Worm (Caenorhabditis elegans) whole organism, late embryonic: ENCODE measurements around the gene lst-5.
"Not testable (repeated sequence)": the region's sequence is repeated elsewhere in the genome, so short reads cannot be mapped to it uniquely, and the experiment has no call there.

Experiments
- K09A11.1 ChIP-seq: sonication (generic microtip); optimal IDR thresholded peaks from 2 replicates; lab custom pipeline; 2017; ENCODE audit warnings: antibody characterized with exemption, mild to moderate bottlenecking, missing genetic modification characterization, missing compliant biosample characterization; ENCODE audit not compliant: insufficient read depth
- T23F11.4 ChIP-seq: fragments of 200-800 bp; sonication (Bioruptor generic); optimal IDR thresholded peaks from 2 replicates; lab custom pipeline; 2018; ENCODE audit warnings: mild to moderate bottlenecking, missing genetic modification characterization, missing compliant biosample characterization
- ceh-14 ChIP-seq: sonication (generic microtip); optimal IDR thresholded peaks from 2 replicates; lab custom pipeline; 2016; ENCODE audit warnings: missing genotype, missing genetic modification characterization, missing compliant biosample characterization
- ceh-18 ChIP-seq: sonication (generic microtip); optimal IDR thresholded peaks from 2 replicates; lab custom pipeline; 2016; ENCODE audit warnings: missing genetic modification characterization, missing compliant biosample characterization
- ceh-19 ChIP-seq: fragments of 200-800 bp; sonication (Bioruptor generic); optimal IDR thresholded peaks from 2 replicates; lab custom pipeline; 2018; ENCODE audit warnings: mild to moderate bottlenecking, missing genetic modification characterization, missing compliant biosample characterization
- ceh-2 ChIP-seq: sonication (generic microtip); optimal IDR thresholded peaks from 2 replicates; lab custom pipeline; 2016; ENCODE audit warnings: missing genotype, missing genetic modification characterization, missing compliant biosample characterization
- ceh-24 ChIP-seq: sonication (generic microtip); optimal IDR thresholded peaks from 2 replicates; lab custom pipeline; 2016; ENCODE audit warnings: mild to moderate bottlenecking, missing genetic modification characterization, missing compliant biosample characterization
- ceh-30 ChIP-seq: fragments of 150-350 bp; optimal IDR thresholded peaks from 2 replicates; lab custom pipeline; 2014; ENCODE audit warnings: missing biosample characterization, missing genetic modification characterization
- ceh-31 ChIP-seq: sonication (generic microtip); optimal IDR thresholded peaks from 2 replicates; lab custom pipeline; 2016; ENCODE audit warnings: missing genetic modification characterization, missing compliant biosample characterization
- ceh-34 ChIP-seq: sonication (generic microtip); optimal IDR thresholded peaks from 2 replicates; lab custom pipeline; 2016; ENCODE audit warnings: mild to moderate bottlenecking, missing genetic modification characterization, missing compliant biosample characterization
- ceh-45 ChIP-seq: fragments of 200-800 bp; sonication (Bioruptor generic); IDR thresholded peaks from 2 replicates; pipeline ENCODE4 v1.3.6; 2022; ENCODE audit warnings: missing genetic modification reagents, missing genetic modification characterization, missing compliant biosample characterization
- ceh-48 ChIP-seq: sonication (generic microtip); optimal IDR thresholded peaks from 2 replicates; lab custom pipeline; 2016; ENCODE audit warnings: missing genetic modification characterization, inconsistent platforms, missing compliant biosample characterization
- ceh-6 ChIP-seq: fragments of 200-800 bp; sonication (Bioruptor generic); optimal IDR thresholded peaks from 2 replicates; lab custom pipeline; 2018; ENCODE audit warnings: mild to moderate bottlenecking, missing genetic modification characterization, missing compliant biosample characterization
- che-1 ChIP-seq: sonication (generic microtip); optimal IDR thresholded peaks from 2 replicates; lab custom pipeline; 2016; ENCODE audit warnings: mild to moderate bottlenecking, missing genetic modification characterization, missing compliant biosample characterization
- dve-1 ChIP-seq: sonication (generic microtip); optimal IDR thresholded peaks from 2 replicates; lab custom pipeline; 2017; ENCODE audit warnings: antibody characterized with exemption, mild to moderate bottlenecking, missing genetic modification characterization, missing compliant biosample characterization
- elt-2 ChIP-seq: sonication (generic microtip); optimal IDR thresholded peaks from 2 replicates; lab custom pipeline; 2016; ENCODE audit warnings: missing genetic modification reagents, missing genetic modification characterization, missing compliant biosample characterization
- eyg-1 ChIP-seq: sonication (generic microtip); optimal IDR thresholded peaks from 2 replicates; lab custom pipeline; 2016; ENCODE audit warnings: missing genotype, missing genetic modification characterization, missing compliant biosample characterization
- fax-1 ChIP-seq: sonication (generic microtip); optimal IDR thresholded peaks from 2 replicates; lab custom pipeline; 2016; ENCODE audit warnings: missing genotype, missing genetic modification characterization, missing compliant biosample characterization
- fkh-6 ChIP-seq: sonication (generic microtip); optimal IDR thresholded peaks from 2 replicates; lab custom pipeline; 2016; ENCODE audit warnings: missing genetic modification characterization, missing compliant biosample characterization
- hlh-13 ChIP-seq: fragments of 200-800 bp; sonication (Bioruptor generic); optimal IDR thresholded peaks from 2 replicates; lab custom pipeline; 2018; ENCODE audit warnings: mild to moderate bottlenecking, missing genetic modification characterization, missing compliant biosample characterization
- hlh-15 ChIP-seq: sonication (generic microtip); optimal IDR thresholded peaks from 2 replicates; lab custom pipeline; 2016; ENCODE audit warnings: missing genetic modification characterization, missing compliant biosample characterization
- hlh-6 ChIP-seq: sonication (generic microtip); optimal IDR thresholded peaks from 2 replicates; lab custom pipeline; 2016; ENCODE audit warnings: missing genotype, missing genetic modification characterization, missing compliant biosample characterization
- hlh-8 ChIP-seq: sonication (generic microtip); optimal IDR thresholded peaks from 2 replicates; lab custom pipeline; 2016; ENCODE audit warnings: missing genotype, missing genetic modification characterization, missing compliant biosample characterization
- lim-6 ChIP-seq: sonication (generic microtip); optimal IDR thresholded peaks from 2 replicates; lab custom pipeline; 2016; ENCODE audit warnings: missing genetic modification characterization, missing compliant biosample characterization
- madf-2 ChIP-seq: sonication (generic microtip); optimal IDR thresholded peaks from 2 replicates; lab custom pipeline; 2017; ENCODE audit warnings: missing genetic modification characterization, missing compliant biosample characterization
- mec-3 ChIP-seq: sonication (generic microtip); optimal IDR thresholded peaks from 2 replicates; lab custom pipeline; 2016; ENCODE audit warnings: borderline replicate concordance, missing genetic modification characterization, missing compliant biosample characterization
- nfya-1 ChIP-seq: sonication (generic microtip); optimal IDR thresholded peaks from 2 replicates; lab custom pipeline; 2017; ENCODE audit warnings: missing genetic modification characterization, mild to moderate bottlenecking, missing compliant biosample characterization, antibody characterized with exemption, moderate library complexity
- nhr-11 ChIP-seq: fragments of 150-350 bp; optimal IDR thresholded peaks from 2 replicates; lab custom pipeline; 2014; ENCODE audit warnings: missing biosample characterization, missing genetic modification characterization
- pat-9 ChIP-seq: fragments of 200-800 bp; sonication (Bioruptor generic); optimal IDR thresholded peaks from 2 replicates; lab custom pipeline; 2018; ENCODE audit warnings: mild to moderate bottlenecking, missing genetic modification characterization, moderate library complexity, missing compliant biosample characterization
- pha-2 ChIP-seq: sonication (generic microtip); optimal IDR thresholded peaks from 2 replicates; lab custom pipeline; 2017; ENCODE audit warnings: mild to moderate bottlenecking, missing genetic modification characterization, missing compliant biosample characterization
- ref-2 ChIP-seq: sonication (generic microtip); optimal IDR thresholded peaks from 2 replicates; lab custom pipeline; 2016; ENCODE audit warnings: missing genetic modification characterization, missing compliant biosample characterization
- rnt-1 ChIP-seq: sonication (generic microtip); optimal IDR thresholded peaks from 2 replicates; lab custom pipeline; 2016; ENCODE audit warnings: missing genetic modification characterization, missing compliant biosample characterization
- sdc-2 ChIP-seq: sonication (generic microtip); optimal IDR thresholded peaks from 2 replicates; lab custom pipeline; 2016; ENCODE audit warnings: missing genotype, missing genetic modification characterization, missing compliant biosample characterization
- sox-2 ChIP-seq: fragments of 200-800 bp; sonication (Bioruptor generic); IDR thresholded peaks from 2 replicates; pipeline ENCODE4 v1.3.6; 2022; ENCODE audit warnings: missing genetic modification reagents, missing genetic modification characterization, missing compliant biosample characterization
- syd-9 ChIP-seq: sonication (generic microtip); optimal IDR thresholded peaks from 2 replicates; lab custom pipeline; 2016; ENCODE audit warnings: mild to moderate bottlenecking, missing genetic modification characterization, moderate library complexity, missing compliant biosample characterization
- tbx-2 ChIP-seq: sonication (generic microtip); optimal IDR thresholded peaks from 2 replicates; lab custom pipeline; 2016; ENCODE audit warnings: missing genetic modification characterization, missing compliant biosample characterization
- unc-3 ChIP-seq, 2 experiments: fragments of 200-800 bp in 1 of 2; sonication (Bioruptor generic) in 1 of 2; sonication (generic microtip) in 1 of 2; conservative IDR thresholded peaks in 1 of 2; optimal IDR thresholded peaks in 1 of 2; 2 replicates each; pipeline versions ENCODE4 v1.3.6 to Lab custom; 2016 to 2022; ENCODE audit warnings: missing compliant biosample characterization in 2 of 2, missing genetic modification characterization in 2 of 2, missing genetic modification reagents in 1 of 2
- unc-42 ChIP-seq: sonication (generic microtip); optimal IDR thresholded peaks from 2 replicates; lab custom pipeline; 2016; ENCODE audit warnings: missing genotype, missing genetic modification characterization, missing compliant biosample characterization
- ztf-16 ChIP-seq: sonication (generic microtip); optimal IDR thresholded peaks from 2 replicates; lab custom pipeline; 2017; ENCODE audit warnings: missing genetic modification characterization, missing compliant biosample characterization

lst-5 gene

DNA sequence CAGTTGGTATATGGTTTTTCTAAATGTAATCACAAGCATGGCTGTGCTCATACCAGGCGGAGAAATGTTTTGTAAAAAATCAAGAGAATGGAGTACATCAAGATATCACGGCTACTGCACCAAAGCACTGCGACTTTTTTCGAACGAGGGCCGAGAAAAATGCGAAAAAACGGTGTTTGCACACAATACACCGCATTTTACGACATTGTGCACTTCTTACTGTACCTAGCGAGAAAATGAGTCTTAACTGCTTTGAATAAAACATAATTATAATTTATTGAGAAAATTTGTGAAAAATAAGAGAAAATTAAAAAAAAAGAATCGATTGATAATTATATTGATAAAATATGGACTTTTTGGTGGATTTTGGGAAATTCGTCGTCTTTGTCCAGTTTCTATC is 47.0 kb upstream of the lst-5 start:
- TF ChIP-seq ceh-30 (tag; lab: Kevin White, UChicago) = no peak
- no peak for TF ChIP-seq sox-2 (GFP tag; lab: Robert Waterston, UW)
- no peak for TF ChIP-seq hlh-6 (tag; lab: Kevin White, UChicago)
- no peak for TF ChIP-seq elt-2
- no peak for TF ChIP-seq ztf-16

DNA sequence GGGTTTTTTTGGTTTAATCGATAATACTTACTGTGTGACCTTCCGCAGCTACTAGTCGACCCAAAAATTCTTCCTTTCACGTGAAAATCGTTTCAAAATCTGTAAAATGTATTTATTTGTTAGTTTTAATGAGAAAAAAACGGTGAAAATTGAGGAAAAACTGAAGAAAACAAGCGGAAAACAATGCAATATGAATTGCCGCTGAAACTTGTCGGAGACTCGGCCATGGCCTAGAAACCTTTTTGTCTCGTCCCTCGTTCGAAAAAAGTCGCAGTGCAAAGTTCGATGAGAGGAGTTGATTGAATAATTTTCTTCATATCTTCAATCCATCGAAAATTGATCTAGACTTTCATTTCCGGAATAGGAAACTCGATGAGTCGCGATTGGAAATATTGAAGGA is 45.0 kb upstream of the lst-5 start, which contains the start of gene C15F1.8:
Gene C15F1.8 (minus strand): TSS at position 101 of the 400 bp plus-strand sequence.
- TF ChIP-seq hlh-13 (GFP tag; lab: Kevin White, UChicago); ceh-48 (tag; lab: Kevin White, UChicago); pha-2 (tag; lab: Kevin White, UChicago): not testable (repeated sequence)

DNA sequence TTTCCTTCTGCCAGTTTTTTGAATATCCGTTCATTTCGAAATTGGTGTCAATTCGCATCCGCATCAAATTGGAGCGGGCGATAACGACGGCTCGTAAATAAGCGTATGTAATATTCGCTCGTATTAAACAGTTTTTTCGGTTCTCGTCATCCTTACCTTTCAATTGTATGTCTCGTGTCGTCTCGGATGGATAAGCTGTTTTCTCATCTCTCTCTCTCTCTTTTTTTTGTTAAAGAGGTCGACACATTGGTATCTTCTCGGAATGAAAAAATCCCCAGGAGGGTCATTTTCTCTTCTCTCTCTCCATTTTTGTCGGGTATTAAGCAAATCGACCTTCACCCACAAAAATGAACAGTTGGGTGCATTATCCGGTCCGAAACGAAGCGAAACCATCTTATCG is 43.8 kb upstream of the lst-5 start:
- TF ChIP-seq mec-3 (tag; lab: Kevin White, UChicago) (no peak), ceh-18 (tag; lab: Kevin White, UChicago) (no peak), elt-2 (no peak), rnt-1 (tag; lab: Kevin White, UChicago) (no peak), dve-1 (tag; lab: Kevin White, UChicago) (no peak), tbx-2 (tag; lab: Kevin White, UChicago) (no peak), fax-1 (tag; lab: Kevin White, UChicago) (no peak)

DNA sequence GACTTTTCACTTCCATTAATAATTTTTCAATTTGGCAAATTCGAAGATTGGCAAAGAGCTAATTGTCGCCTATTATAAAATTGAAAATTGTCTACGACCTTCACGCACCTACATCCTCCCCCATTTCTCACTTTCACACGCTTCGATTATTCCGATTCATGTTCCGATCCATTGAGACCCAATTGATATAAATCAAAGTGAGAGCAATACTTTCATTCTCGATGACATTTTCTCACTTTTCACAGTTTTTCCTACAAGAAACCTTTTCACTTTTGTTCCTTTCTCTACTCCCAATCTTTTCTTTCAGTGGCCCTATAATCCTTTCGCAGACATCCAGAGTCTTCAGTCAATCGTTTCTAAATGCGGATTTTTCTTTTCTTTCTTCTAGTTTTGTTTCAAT is 43.1 kb upstream of the lst-5 start, which contains the start of gene C15F1.2:
Gene C15F1.2 (plus strand): TSS at position 308 of the 400 bp plus-strand sequence.
- TF ChIP-seq pha-2 (tag; lab: Kevin White, UChicago) (no peak), rnt-1 (tag; lab: Kevin White, UChicago) (no peak), eyg-1 (tag; lab: Kevin White, UChicago) (no peak), syd-9 (tag; lab: Kevin White, UChicago) (no peak), sdc-2 (tag; lab: Kevin White, UChicago) (no peak), hlh-6 (tag; lab: Kevin White, UChicago) (no peak), hlh-13 (GFP tag; lab: Kevin White, UChicago) (no peak), hlh-15 (tag; lab: Kevin White, UChicago) (no peak), fkh-6 (tag; lab: Kevin White, UChicago) (no peak), unc-3 (GFP tag; conservative IDR thresholded peaks at IDR 0.05; lab: Robert Waterston, UW) (no peak), unc-3 (tag; optimal IDR thresholded peaks at IDR 0.05; lab: Kevin White, UChicago) (no peak)

DNA sequence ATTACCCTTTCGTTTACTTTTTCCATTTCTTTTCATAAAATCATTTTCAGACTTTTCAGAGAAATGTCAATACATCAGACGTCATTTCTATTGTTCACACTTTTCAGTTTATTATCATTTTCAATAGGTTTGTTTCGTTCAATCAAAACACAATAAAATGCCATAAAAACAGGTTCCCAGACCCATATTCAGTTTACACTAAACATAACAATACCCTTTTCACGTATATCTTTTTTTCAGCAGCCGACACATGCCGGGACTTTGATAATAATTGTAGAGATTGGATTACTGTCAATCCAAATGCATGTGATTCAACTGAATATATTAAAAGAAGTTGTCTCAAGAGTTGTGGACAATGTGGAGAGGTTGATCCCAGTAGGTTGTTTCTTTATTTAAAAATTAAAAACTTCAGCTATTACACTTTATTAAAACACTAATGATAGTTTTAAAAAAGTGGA is 32.9 kb upstream of the lst-5 start, which contains the start of gene C15F1.1:
Gene C15F1.1 (plus strand): TSS at position 51 of the 458 bp plus-strand sequence.
- TF ChIP-seq ceh-2 (tag; lab: Kevin White, UChicago) = no peak
- no peak for TF ChIP-seq ceh-18 (tag; lab: Kevin White, UChicago)
- TF ChIP-seq mec-3 (tag; lab: Kevin White, UChicago) = no peak
- no peak for TF ChIP-seq ceh-45 (GFP tag; lab: Robert Waterston, UW)
- no peak for TF ChIP-seq T23F11.4 (GFP tag; lab: Kevin White, UChicago)
- TF ChIP-seq nhr-11 = no peak
- no peak for TF ChIP-seq hlh-8 (tag; lab: Kevin White, UChicago)
- no peak for TF ChIP-seq pha-2 (tag; lab: Kevin White, UChicago)
- TF ChIP-seq tbx-2 (tag; lab: Kevin White, UChicago) = no peak
- TF ChIP-seq ceh-6 = no peak
- TF ChIP-seq che-1 = no peak
- no peak for TF ChIP-seq ceh-31 (tag; lab: Kevin White, UChicago)
- no peak for TF ChIP-seq ceh-14 (tag; lab: Kevin White, UChicago)

DNA sequence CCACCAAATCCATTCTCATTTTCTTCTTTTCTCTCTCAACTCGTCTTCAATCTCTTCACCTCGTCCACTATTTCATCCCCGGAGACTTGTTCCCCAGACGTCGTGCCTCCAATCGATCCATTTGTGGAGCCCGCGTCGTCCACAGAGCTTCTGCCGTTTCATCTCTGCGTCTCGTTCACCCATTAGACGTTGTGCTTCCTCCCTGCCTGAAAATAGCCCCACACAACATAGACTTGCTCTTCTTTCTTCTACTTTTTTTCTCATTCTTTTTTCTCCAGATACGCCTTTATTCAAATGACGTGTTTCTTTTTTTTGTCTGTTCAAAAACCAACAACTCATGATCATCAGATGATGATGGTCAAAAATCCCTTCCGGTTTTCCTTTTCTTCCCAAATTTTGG is 29.8 kb upstream of the lst-5 start:
- no peak for TF ChIP-seq lim-6 (tag; lab: Kevin White, UChicago)
- peak; percentile 33 for TF ChIP-seq ceh-34 (tag; lab: Kevin White, UChicago)
- no peak for TF ChIP-seq pat-9 (tag; lab: Kevin White, UChicago)
- peak; percentile 26 for TF ChIP-seq ceh-19 (GFP tag; lab: Kevin White, UChicago)
- peak; percentile 62 for TF ChIP-seq nfya-1 (tag; lab: Kevin White, UChicago)
- no peak for TF ChIP-seq ztf-16
- TF ChIP-seq unc-42 = peak; percentile 80
- peak; percentile 29 for TF ChIP-seq ceh-14 (tag; lab: Kevin White, UChicago)
- no peak for TF ChIP-seq K09A11.1 (tag; lab: Kevin White, UChicago)
- TF ChIP-seq ceh-24 (tag; lab: Kevin White, UChicago) = no peak
- no peak for TF ChIP-seq madf-2 (tag; lab: Kevin White, UChicago)
- TF ChIP-seq ceh-18 (tag; lab: Kevin White, UChicago) = peak; percentile 13
- peak; percentile 26 for TF ChIP-seq tbx-2 (tag; lab: Kevin White, UChicago)
- peak; percentile 75 for TF ChIP-seq ceh-48 (tag; lab: Kevin White, UChicago)
- TF ChIP-seq ceh-2 (tag; lab: Kevin White, UChicago) = no peak
- TF ChIP-seq ref-2 = peak; percentile 20
- TF ChIP-seq ceh-31 (tag; lab: Kevin White, UChicago) = peak; percentile 77
- TF ChIP-seq unc-3 (GFP tag; conservative IDR thresholded peaks at IDR 0.05; lab: Robert Waterston, UW) = no peak
- TF ChIP-seq unc-3 (tag; optimal IDR thresholded peaks at IDR 0.05; lab: Kevin White, UChicago) = peak; percentile 30
